Worm (Caenorhabditis elegans) whole organism, L4 larva: ENCODE results near the gene Y69F12A.1.

Experiments used
- D1046.2 ChIP-seq: fragments of 200-800 bp; sonication (Bioruptor generic); IDR thresholded peaks from 2 replicates; pipeline ENCODE4 v1.3.6; 2022; ENCODE audit warnings: missing genetic modification characterization, missing compliant biosample characterization
- F10B5.3 ChIP-seq: sonication (generic microtip); optimal IDR thresholded peaks from 2 replicates; lab custom pipeline; 2016; ENCODE audit warnings: mild to moderate bottlenecking, missing genetic modification characterization, missing compliant biosample characterization
- F26F4.8 ChIP-seq: fragments of 200-800 bp; sonication (Bioruptor generic); conservative IDR thresholded peaks from 2 replicates; pipeline ENCODE4 v1.3.6; 2022; ENCODE audit warnings: missing genetic modification characterization, missing compliant biosample characterization
- R02D3.7 ChIP-seq: fragments of 150-350 bp; sonication (generic microtip); optimal IDR thresholded peaks from 3 replicates; lab custom pipeline; 2014; ENCODE audit warnings: missing biosample characterization, missing genetic modification characterization
- Y5F2A.4 ChIP-seq: fragments of 200-800 bp; sonication (Bioruptor generic); optimal IDR thresholded peaks from 2 replicates; lab custom pipeline; 2018; ENCODE audit warnings: mild to moderate bottlenecking, missing genetic modification characterization, missing compliant biosample characterization
- ZK337.2 ChIP-seq: fragments of 200-800 bp; sonication (Bioruptor generic); IDR thresholded peaks from 2 replicates; pipeline ENCODE4 v1.3.6; 2022; ENCODE audit warnings: missing genetic modification reagents, missing genetic modification characterization, missing compliant biosample characterization
- ama-1 ChIP-seq: fragments of 150-350 bp; optimal IDR thresholded peaks from 2 replicates; lab custom pipeline; 2014; ENCODE audit warnings: inconsistent platforms, mixed read lengths
- ceh-28 ChIP-seq: fragments of 150-350 bp; optimal IDR thresholded peaks from 2 replicates; lab custom pipeline; 2014; ENCODE audit warnings: missing biosample characterization, missing genetic modification reagents, missing genetic modification characterization
- ceh-32 ChIP-seq: sonication (generic microtip); optimal IDR thresholded peaks from 2 replicates; lab custom pipeline; 2016; ENCODE audit warnings: mild to moderate bottlenecking, missing genetic modification characterization, missing compliant biosample characterization; ENCODE audit not compliant: poor library complexity
- ceh-62 ChIP-seq: sonication (generic microtip); optimal IDR thresholded peaks from 2 replicates; lab custom pipeline; 2017; ENCODE audit warnings: missing biosample characterization, missing genetic modification characterization
- ctbp-1 ChIP-seq: fragments of 200-800 bp; sonication (Bioruptor generic); IDR thresholded peaks from 2 replicates; pipeline ENCODE4 v1.3.6; 2022; ENCODE audit warnings: missing genetic modification reagents, missing genetic modification characterization, missing compliant biosample characterization
- daf-16 ChIP-seq, 3 experiments: sonication (generic microtip); optimal IDR thresholded peaks; 2 replicates each; lab custom pipeline; 2016 to 2017; ENCODE audit warnings: missing genetic modification characterization in 3 of 3, missing genetic modification reagents in 3 of 3, mild to moderate bottlenecking in 2 of 3, missing compliant biosample characterization in 2 of 3, missing biosample characterization in 1 of 3, moderate library complexity in 1 of 3
- daf-8 ChIP-seq: fragments of 200-800 bp; sonication (Bioruptor generic); IDR thresholded peaks from 2 replicates; pipeline ENCODE4 v1.3.6; 2022; ENCODE audit warnings: missing genetic modification characterization, missing compliant biosample characterization
- dmd-6 ChIP-seq: fragments of 200-800 bp; sonication (Bioruptor generic); IDR thresholded peaks from 2 replicates; pipeline ENCODE4 v1.3.6; 2022; ENCODE audit warnings: missing genetic modification reagents, missing genetic modification characterization, missing compliant biosample characterization
- dmd-9 ChIP-seq: fragments of 200-800 bp; sonication (Bioruptor generic); IDR thresholded peaks from 2 replicates; pipeline ENCODE4 v1.3.6; 2022; ENCODE audit warnings: missing genetic modification reagents, missing genetic modification characterization, missing compliant biosample characterization
- duxl-1 ChIP-seq: sonication (generic microtip); optimal IDR thresholded peaks from 2 replicates; lab custom pipeline; 2016; ENCODE audit warnings: mild to moderate bottlenecking, missing genetic modification characterization, moderate library complexity, missing compliant biosample characterization; ENCODE audit not compliant: poor library complexity
- dve-1 ChIP-seq: sonication (generic microtip); optimal IDR thresholded peaks from 2 replicates; lab custom pipeline; 2017; ENCODE audit warnings: antibody characterized with exemption, mild to moderate bottlenecking, missing genetic modification characterization, missing compliant biosample characterization; ENCODE audit not compliant: insufficient read depth
- egl-27 ChIP-seq: sonication (generic microtip); optimal IDR thresholded peaks from 3 replicates; lab custom pipeline; 2017; ENCODE audit warnings: missing biosample characterization, missing genetic modification reagents, missing genetic modification characterization
- egl-43 ChIP-seq: fragments of 200-800 bp; sonication (Bioruptor generic); IDR thresholded peaks from 2 replicates; pipeline ENCODE4 v1.3.6; 2022; ENCODE audit warnings: missing genetic modification reagents, missing genetic modification characterization, missing compliant biosample characterization
- fkh-10 ChIP-seq: fragments of 150-350 bp; optimal IDR thresholded peaks from 2 replicates; lab custom pipeline; 2014; ENCODE audit warnings: missing biosample characterization, missing genetic modification reagents, missing genetic modification characterization
- fos-1 ChIP-seq: fragments of 150-350 bp; optimal IDR thresholded peaks from 2 replicates; lab custom pipeline; 2014; ENCODE audit warnings: missing biosample characterization, missing genetic modification characterization
- gei-8 ChIP-seq: fragments of 200-800 bp; sonication (Bioruptor generic); optimal IDR thresholded peaks from 2 replicates; lab custom pipeline; 2018; ENCODE audit warnings: mild to moderate bottlenecking, missing genetic modification characterization, missing compliant biosample characterization
- hif-1 ChIP-seq, 2 experiments: sonication (generic microtip); optimal IDR thresholded peaks; 2 replicates each; lab custom pipeline; 2016 to 2017; ENCODE audit warnings: missing compliant biosample characterization in 2 of 2, missing genetic modification characterization in 2 of 2, missing genetic modification reagents in 2 of 2, missing genotype in 2 of 2, mild to moderate bottlenecking in 1 of 2
- hlh-30 ChIP-seq: sonication (generic microtip); optimal IDR thresholded peaks from 2 replicates; lab custom pipeline; 2017; ENCODE audit warnings: antibody characterized with exemption, mild to moderate bottlenecking, missing genetic modification characterization, missing compliant biosample characterization; ENCODE audit not compliant: insufficient read depth
- hmg-1.1 ChIP-seq: fragments of 200-800 bp; sonication (Bioruptor generic); IDR thresholded peaks from 2 replicates; pipeline ENCODE4 v1.3.6; 2022; ENCODE audit warnings: missing genetic modification reagents, missing genetic modification characterization, missing compliant biosample characterization
- lin-13 ChIP-seq: fragments of 150-350 bp; optimal IDR thresholded peaks from 2 replicates; lab custom pipeline; 2014; ENCODE audit warnings: missing biosample characterization, missing genetic modification reagents, missing genetic modification characterization
- lin-29 ChIP-seq: fragments of 200-800 bp; sonication (Bioruptor generic); IDR thresholded peaks from 2 replicates; pipeline ENCODE4 v1.3.6; 2022; ENCODE audit warnings: missing genetic modification reagents, missing genetic modification characterization, missing compliant biosample characterization
- lin-38 ChIP-seq: fragments of 200-800 bp; sonication (Bioruptor generic); IDR thresholded peaks from 2 replicates; pipeline ENCODE4 v1.3.6; 2022; ENCODE audit warnings: missing genetic modification reagents, missing genetic modification characterization, missing compliant biosample characterization
- lin-39 ChIP-seq: fragments of 150-350 bp; optimal IDR thresholded peaks from 2 replicates; lab custom pipeline; 2014; ENCODE audit warnings: missing biosample characterization, missing genetic modification reagents, missing genetic modification characterization
- lsy-2 ChIP-seq, 2 experiments: fragments of 150-350 bp in 1 of 2; sonication (generic microtip) in 1 of 2; optimal IDR thresholded peaks; 2 replicates each; lab custom pipeline; 2014 to 2017; ENCODE audit warnings: missing biosample characterization in 2 of 2, missing genetic modification characterization in 2 of 2
- madf-5 ChIP-seq, 2 experiments: fragments of 200-800 bp; sonication (Bioruptor generic); IDR thresholded peaks; 2 replicates each; pipeline ENCODE4 v1.3.6; 2022; ENCODE audit warnings: missing compliant biosample characterization in 2 of 2, missing genetic modification characterization in 2 of 2
- mdl-1 ChIP-seq, 2 experiments: fragments of 150-350 bp in 1 of 2; sonication (generic microtip) in 1 of 2; optimal IDR thresholded peaks; 2 replicates each; lab custom pipeline; 2014 to 2017; ENCODE audit warnings: missing biosample characterization in 2 of 2, missing genetic modification characterization in 2 of 2
- mxl-3 ChIP-seq: fragments of 200-800 bp; sonication (Bioruptor generic); optimal IDR thresholded peaks from 2 replicates; lab custom pipeline; 2018; ENCODE audit warnings: mild to moderate bottlenecking, missing genetic modification characterization, missing compliant biosample characterization
- nhr-237 ChIP-seq: sonication (generic microtip); optimal IDR thresholded peaks from 2 replicates; lab custom pipeline; 2017; ENCODE audit warnings: missing biosample characterization, missing genetic modification characterization
- nhr-41 ChIP-seq: fragments of 200-800 bp; sonication (Bioruptor generic); IDR thresholded peaks from 2 replicates; pipeline ENCODE4 v1.3.6; 2022; ENCODE audit warnings: missing genetic modification reagents, missing genetic modification characterization, missing compliant biosample characterization
- nhr-77 ChIP-seq: fragments of 150-350 bp; optimal IDR thresholded peaks from 2 replicates; lab custom pipeline; 2014; ENCODE audit warnings: missing biosample characterization, missing genetic modification characterization
- pha-4 ChIP-seq, 2 experiments: fragments of 150-350 bp in 1 of 2; fragments of 200-800 bp in 1 of 2; sonication (Bioruptor generic) in 1 of 2; IDR thresholded peaks in 1 of 2; optimal IDR thresholded peaks in 1 of 2; 2 replicates each; pipeline versions ENCODE4 v1.3.6 to Lab custom; 2014 to 2022; ENCODE audit warnings: missing genetic modification characterization in 2 of 2, missing genetic modification reagents in 2 of 2, missing biosample characterization in 1 of 2, missing compliant biosample characterization in 1 of 2
- pqm-1 ChIP-seq: sonication (generic microtip); optimal IDR thresholded peaks from 2 replicates; lab custom pipeline; 2017; ENCODE audit warnings: missing biosample characterization, missing genetic modification characterization
- rbr-2 ChIP-seq: sonication (generic microtip); optimal IDR thresholded peaks from 2 replicates; lab custom pipeline; 2016; ENCODE audit warnings: missing genotype, missing genetic modification characterization, missing compliant biosample characterization
- set-16 ChIP-seq: fragments of 200-800 bp; sonication (Bioruptor generic); IDR thresholded peaks from 2 replicates; pipeline ENCODE4 v1.3.6; 2022; ENCODE audit warnings: missing genetic modification reagents, missing genetic modification characterization, missing compliant biosample characterization
- snpc-4 ChIP-seq: fragments of 150-350 bp; optimal IDR thresholded peaks from 2 replicates; lab custom pipeline; 2014; ENCODE audit warnings: missing biosample characterization, missing genetic modification characterization
- spr-1 ChIP-seq: sonication (generic microtip); optimal IDR thresholded peaks from 2 replicates; lab custom pipeline; 2016; ENCODE audit warnings: mild to moderate bottlenecking, missing genetic modification characterization, missing compliant biosample characterization
- tag-97 ChIP-seq: fragments of 200-800 bp; sonication (Bioruptor generic); IDR thresholded peaks from 2 replicates; pipeline ENCODE4 v1.3.6; 2022; ENCODE audit warnings: missing genetic modification characterization, missing compliant biosample characterization
- unc-130 ChIP-seq: sonication (generic microtip); optimal IDR thresholded peaks from 2 replicates; lab custom pipeline; 2016; ENCODE audit warnings: missing genetic modification reagents, missing genetic modification characterization, missing compliant biosample characterization
- unc-62 ChIP-seq, 3 experiments: fragments of 150-350 bp in 1 of 3; sonication (generic microtip); optimal IDR thresholded peaks in 2 of 3; peaks in 1 of 3; 1 replicate in 1 of 3; 2 replicates in 2 of 3; lab custom pipeline; 2014 to 2017; ENCODE audit warnings: missing biosample characterization in 3 of 3, missing genetic modification characterization in 3 of 3, missing genetic modification reagents in 3 of 3, missing genotype in 1 of 3
- vab-7 ChIP-seq: fragments of 200-800 bp; sonication (Bioruptor generic); IDR thresholded peaks from 2 replicates; pipeline ENCODE4 v1.3.6; 2022; ENCODE audit warnings: missing genetic modification reagents, missing genetic modification characterization, missing compliant biosample characterization
- zfp-2 ChIP-seq: sonication (generic microtip); optimal IDR thresholded peaks from 2 replicates; lab custom pipeline; 2016; ENCODE audit warnings: mild to moderate bottlenecking, missing genetic modification characterization, missing compliant biosample characterization
- zip-11 ChIP-seq: fragments of 200-800 bp; sonication (Bioruptor generic); IDR thresholded peaks from 2 replicates; pipeline ENCODE4 v1.3.6; 2022; ENCODE audit warnings: missing genetic modification characterization, missing compliant biosample characterization
- zip-2 ChIP-seq: fragments of 150-350 bp; optimal IDR thresholded peaks from 2 replicates; lab custom pipeline; 2014; ENCODE audit warnings: missing biosample characterization, missing genetic modification characterization

The Y69F12A.1 gene

DNA sequence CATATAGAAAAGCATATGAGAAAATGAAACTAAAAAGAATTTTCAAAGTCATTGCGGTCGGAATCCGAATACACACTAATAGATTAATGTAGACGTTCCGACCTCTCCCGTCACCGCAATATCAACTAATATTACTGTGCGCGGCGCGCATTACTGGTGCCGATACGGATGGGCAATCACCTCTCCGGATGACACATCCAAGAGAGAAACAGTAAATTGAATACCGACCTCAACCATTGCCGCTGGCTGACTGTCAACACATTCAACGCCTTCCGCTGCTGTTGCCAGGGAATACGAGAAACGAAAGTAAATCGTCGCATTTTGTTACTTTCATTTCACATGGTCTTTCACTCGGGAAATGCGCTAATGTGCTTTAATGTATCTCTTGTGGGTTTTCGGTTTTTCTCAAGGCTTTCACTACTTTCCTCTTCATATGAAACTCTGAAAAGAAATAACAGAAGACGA is 38.1 kb downstream of the Y69F12A.1 start (continued):
- no peak for TF ChIP-seq lin-39
- TF ChIP-seq ceh-28 (tag; lab: Kevin White, UChicago) = no peak
- TF ChIP-seq Y5F2A.4 (GFP tag; lab: Kevin White, UChicago) = peak; percentile 51
- TF ChIP-seq dmd-9 (GFP tag; lab: Robert Waterston, UW) = no peak
- TF ChIP-seq tag-97 (GFP tag; lab: Robert Waterston, UW) = no peak
- peak; percentile 67 for TF ChIP-seq gei-8 (GFP tag; lab: Kevin White, UChicago)
- 0 out of 4 replicates have a peak, but pooled peaks of 1 of the 2 experiments have one; percentile 2 for TF ChIP-seq madf-5 (GFP tag; IDR thresholded peaks at IDR 0.05; lab: Robert Waterston, UW)
- TF ChIP-seq lin-38 (GFP tag; lab: Robert Waterston, UW) = peak; percentile 70
- TF ChIP-seq pqm-1 = no peak
- no peak for TF ChIP-seq lin-13 (GFP tag; lab: Kevin White, UChicago)
- no peak; the same call in 1 of the 2 replicates for TF ChIP-seq pha-4 (GFP tag; IDR thresholded peaks at IDR 0.05; lab: Robert Waterston, UW)
- TF ChIP-seq pha-4 (tag; optimal IDR thresholded peaks at IDR 0.05; lab: Kevin White, UChicago) = no peak
- TF ChIP-seq ama-1 (lab: Kevin White, UChicago) = peak; percentile 93
- 0 out of 2 replicates have a peak, but pooled peaks have one; percentile 41 for TF ChIP-seq egl-43 (GFP tag; lab: Robert Waterston, UW)
- TF ChIP-seq ceh-32 = no peak
- TF ChIP-seq nhr-77 (tag; lab: Kevin White, UChicago) = no peak
- no peak for TF ChIP-seq F26F4.8 (GFP tag; lab: Robert Waterston, UW)
- no peak for TF ChIP-seq daf-8
- TF ChIP-seq set-16 (GFP tag; lab: Robert Waterston, UW) = no peak
- TF ChIP-seq daf-16 (GFP tag; optimal IDR thresholded peaks at IDR 0.05; lab: Kevin White, UChicago) = peak in 1 of 2 experiments; percentile 58
- peak; percentile 9 for TF ChIP-seq daf-16 (tag; optimal IDR thresholded peaks at IDR 0.05; lab: Kevin White, UChicago)
- no peak for TF ChIP-seq R02D3.7 (tag; lab: Kevin White, UChicago)
- TF ChIP-seq fkh-10 (GFP tag; lab: Kevin White, UChicago) = no peak
- TF ChIP-seq ctbp-1 (GFP tag; lab: Robert Waterston, UW) = peak; percentile 49; the same call in 1 of the 2 replicates
- TF ChIP-seq D1046.2 (GFP tag; lab: Robert Waterston, UW) = no peak
- no peak for TF ChIP-seq F10B5.3
- TF ChIP-seq vab-7 = no peak
- TF ChIP-seq lin-29 = no peak
- no peak for TF ChIP-seq ZK337.2 (GFP tag; lab: Robert Waterston, UW)
- TF ChIP-seq snpc-4 (tag; lab: Kevin White, UChicago) = no peak
- TF ChIP-seq unc-62 (GFP tag; optimal IDR thresholded peaks at IDR 0.05 in 1 of 2; lab: Kevin White, UChicago) = no peak
- TF ChIP-seq unc-62 (tag; optimal IDR thresholded peaks at IDR 0.05; lab: Kevin White, UChicago) = no peak
- no peak for TF ChIP-seq nhr-41 (GFP tag; lab: Robert Waterston, UW)
- TF ChIP-seq nhr-237 (tag; lab: Kevin White, UChicago) = no peak
- no peak for TF ChIP-seq hif-1 (tag; optimal IDR thresholded peaks at IDR 0.05; lab: Kevin White, UChicago)
- no peak for TF ChIP-seq hlh-30 (tag; lab: Kevin White, UChicago)
- TF ChIP-seq spr-1 = no peak
- no peak for TF ChIP-seq rbr-2 (tag; lab: Kevin White, UChicago)
- peak; percentile 30 for TF ChIP-seq duxl-1 (tag; lab: Kevin White, UChicago)
- TF ChIP-seq dve-1 (tag; lab: Kevin White, UChicago) = no peak
- TF ChIP-seq zip-2 (tag; lab: Kevin White, UChicago) = peak; percentile 24
- no peak for TF ChIP-seq hmg-1.1 (GFP tag; lab: Robert Waterston, UW)
- TF ChIP-seq fos-1 (tag; lab: Kevin White, UChicago) = no peak
- TF ChIP-seq zfp-2 (tag; lab: Kevin White, UChicago) = no peak
- TF ChIP-seq ceh-62 (tag; lab: Kevin White, UChicago) = no peak
- TF ChIP-seq unc-130 (GFP tag; lab: Kevin White, UChicago) = peak; percentile 43
- TF ChIP-seq mdl-1 (tag; optimal IDR thresholded peaks at IDR 0.05; lab: Kevin White, UChicago) = no peak
- TF ChIP-seq mxl-3 (GFP tag; lab: Kevin White, UChicago) = no peak
- no peak for TF ChIP-seq lsy-2 (tag; optimal IDR thresholded peaks at IDR 0.05; lab: Kevin White, UChicago)
- no peak for TF ChIP-seq zip-11 (GFP tag; lab: Robert Waterston, UW)
- TF ChIP-seq egl-27 (tag; lab: Kevin White, UChicago) = no peak
- TF ChIP-seq dmd-6 = no peak
